Fruit fly (Drosophila melanogaster): ENCODE results near the gene Hsp26.

The Hsp26 gene

dm6 chr3L:9340839-9341238 lies 36.4 kb downstream of the Hsp26 start (continued):
- TF ChIP-seq Oli (tag; optimal IDR thresholded peaks at IDR 0.05) (no peak), Eip74EF (GFP tag; optimal IDR thresholded peaks at IDR 0.05) (no peak), ken (GFP tag; IDR thresholded peaks at IDR 0.05) (no peak), chinmo (GFP tag; IDR thresholded peaks at IDR 0.05; ENCODE audit: partially characterized antibody) (0 out of 4 replicates have a peak, but pooled peaks have one; percentile 45), inv (GFP tag; IDR thresholded peaks at IDR 0.05; ENCODE audit: partially characterized antibody) (no peak), dmrt99B (tag; optimal IDR thresholded peaks at IDR 0.05) (no peak), ap (GFP tag; IDR thresholded peaks at IDR 0.05) (no peak), cwo (GFP tag; optimal IDR thresholded peaks at IDR 0.05) (no peak), ase (GFP tag; IDR thresholded peaks at IDR 0.05) (no peak), CG32767 (GFP tag; IDR thresholded peaks at IDR 0.05) (no peak), CG11247 (GFP tag; IDR thresholded peaks at IDR 0.05) (no peak), esg (GFP tag; conservative IDR thresholded peaks at IDR 0.05) (no peak), NK7.1 (GFP tag; optimal IDR thresholded peaks at IDR 0.05) (no peak), CG15269 (tag; optimal IDR thresholded peaks at IDR 0.05) (peak; percentile 62), E2f2 (GFP tag; IDR thresholded peaks at IDR 0.05) (no peak), CG16815 (GFP tag; optimal IDR thresholded peaks at IDR 0.05) (no peak), cg (GFP tag; optimal IDR thresholded peaks at IDR 0.05) (peak; percentile 62), al (GFP tag; IDR thresholded peaks at IDR 0.05) (no peak), Bteb2 (GFP tag; optimal IDR thresholded peaks at IDR 0.05) (no peak), Poxn (GFP tag; IDR thresholded peaks at IDR 0.05) (no peak), CG4730 (GFP tag; IDR thresholded peaks at IDR 0.05) (no peak), CG17612 (GFP tag; IDR thresholded peaks at IDR 0.05) (no peak), Hr3 (GFP tag; optimal IDR thresholded peaks at IDR 0.05) (no peak), CG8944 (GFP tag; optimal IDR thresholded peaks at IDR 0.05) (no peak), fd96Cb (tag; optimal IDR thresholded peaks at IDR 0.05) (no peak), CG17359 (tag; optimal IDR thresholded peaks at IDR 0.05) (no peak), CG12299 (tag; optimal IDR thresholded peaks at IDR 0.05) (no peak), CG11398 (GFP tag; optimal IDR thresholded peaks at IDR 0.05) (no peak), cato (GFP tag; optimal IDR thresholded peaks at IDR 0.05; ENCODE audit: borderline replicate concordance) (no peak), HLH54F (GFP tag; optimal IDR thresholded peaks at IDR 0.05) (no peak), schlank (tag; optimal IDR thresholded peaks at IDR 0.05) (no peak), HLH4C (GFP tag; IDR thresholded peaks at IDR 0.05; ENCODE audit: partially characterized antibody) (no peak), wek (GFP tag; optimal IDR thresholded peaks at IDR 0.05) (no peak), trem (tag; optimal IDR thresholded peaks at IDR 0.05) (no peak), CG7928 (GFP tag; optimal IDR thresholded peaks at IDR 0.05) (no peak), seq (GFP tag; IDR thresholded peaks at IDR 0.05) (no peak), Ets65A (GFP tag) (no peak), Sox100B (GFP tag; optimal IDR thresholded peaks at IDR 0.05) (no peak), eve (GFP tag; optimal IDR thresholded peaks at IDR 0.05) (no peak), ATbp (GFP tag; optimal IDR thresholded peaks at IDR 0.05) (no peak), BEAF-32 (GFP tag; optimal IDR thresholded peaks at IDR 0.05) (no peak), Trl (optimal IDR thresholded peaks at IDR 0.05) (peak; percentile 16 to 18), Trl (GFP tag; optimal IDR thresholded peaks at IDR 0.05) (no peak), CG9215 (GFP tag; IDR thresholded peaks at IDR 0.05) (no peak), Atf6 (GFP tag; IDR thresholded peaks at IDR 0.05) (0 out of 2 replicates have a peak, but pooled peaks have one; percentile 16), maf-S (GFP tag; optimal IDR thresholded peaks at IDR 0.05) (no peak), odd (GFP tag; optimal IDR thresholded peaks at IDR 0.05) (no peak), CG3995 (GFP tag; optimal IDR thresholded peaks at IDR 0.05) (peak; percentile 15), H2.0 (GFP tag; IDR thresholded peaks at IDR 0.05) (no peak), BtbVII (GFP tag; optimal IDR thresholded peaks at IDR 0.05) (no peak), CG7372 (GFP tag; IDR thresholded peaks at IDR 0.05) (no peak), CG8290 (GFP tag; optimal IDR thresholded peaks at IDR 0.05) (no peak), CG8290 (tag; optimal IDR thresholded peaks at IDR 0.05) (peak in 1 of 2 experiments; percentile 14)
